Worm (Caenorhabditis elegans) whole organism, L4 larva: Measurements from ENCODE around the gene C05B5.17.

ENCODE experiments used
- F10B5.3 ChIP-seq: sonication (generic microtip); optimal IDR thresholded peaks from 2 replicates; lab custom pipeline; 2016; ENCODE audit warnings: mild to moderate bottlenecking, missing genetic modification characterization, missing compliant biosample characterization
- Y75B8A.6 ChIP-seq: fragments of 200-800 bp; sonication (Bioruptor generic); IDR thresholded peaks from 2 replicates; pipeline ENCODE4 v1.3.6; 2022; ENCODE audit warnings: missing genetic modification reagents, missing genetic modification characterization, missing compliant biosample characterization
- aly-2 ChIP-seq: sonication (generic microtip); optimal IDR thresholded peaks from 2 replicates; lab custom pipeline; 2018; ENCODE audit warnings: missing biosample characterization, missing genetic modification characterization
- arid-1 ChIP-seq: fragments of 200-800 bp; sonication (Bioruptor generic); conservative IDR thresholded peaks from 2 replicates; pipeline ENCODE4 v1.3.6; 2022; ENCODE audit warnings: missing genetic modification reagents, missing genetic modification characterization, missing compliant biosample characterization
- attf-4 ChIP-seq: sonication (generic microtip); optimal IDR thresholded peaks from 3 replicates; lab custom pipeline; 2017; ENCODE audit warnings: missing biosample characterization, missing genetic modification characterization
- ceh-32 ChIP-seq: sonication (generic microtip); optimal IDR thresholded peaks from 2 replicates; lab custom pipeline; 2016; ENCODE audit warnings: mild to moderate bottlenecking, missing genetic modification characterization, missing compliant biosample characterization; ENCODE audit not compliant: poor library complexity
- ceh-44 ChIP-seq: fragments of 200-800 bp; sonication (Bioruptor generic); IDR thresholded peaks from 2 replicates; pipeline ENCODE4 v1.3.6; 2022; ENCODE audit warnings: missing genetic modification reagents, missing genetic modification characterization, missing compliant biosample characterization
- ctbp-1 ChIP-seq: fragments of 200-800 bp; sonication (Bioruptor generic); IDR thresholded peaks from 2 replicates; pipeline ENCODE4 v1.3.6; 2022; ENCODE audit warnings: missing genetic modification reagents, missing genetic modification characterization, missing compliant biosample characterization
- daf-16 ChIP-seq, 3 experiments: sonication (generic microtip); optimal IDR thresholded peaks; 2 replicates each; lab custom pipeline; 2016 to 2017; ENCODE audit warnings: missing genetic modification characterization in 3 of 3, missing genetic modification reagents in 3 of 3, mild to moderate bottlenecking in 2 of 3, missing compliant biosample characterization in 2 of 3, missing biosample characterization in 1 of 3, moderate library complexity in 1 of 3
- daf-19 ChIP-seq: fragments of 200-800 bp; sonication (Bioruptor generic); conservative IDR thresholded peaks from 2 replicates; pipeline ENCODE4 v1.3.6; 2022; ENCODE audit warnings: missing genetic modification characterization, missing compliant biosample characterization
- dmd-8 ChIP-seq: fragments of 200-800 bp; sonication (Bioruptor generic); IDR thresholded peaks from 2 replicates; pipeline ENCODE4 v1.3.6; 2022; ENCODE audit warnings: missing genetic modification characterization, missing compliant biosample characterization
- dmd-9 ChIP-seq: fragments of 200-800 bp; sonication (Bioruptor generic); IDR thresholded peaks from 2 replicates; pipeline ENCODE4 v1.3.6; 2022; ENCODE audit warnings: missing genetic modification reagents, missing genetic modification characterization, missing compliant biosample characterization
- dpl-1 ChIP-seq: fragments of 150-350 bp; optimal IDR thresholded peaks from 2 replicates; lab custom pipeline; 2014; ENCODE audit warnings: missing biosample characterization, missing genetic modification reagents, missing genetic modification characterization
- dve-1 ChIP-seq: sonication (generic microtip); optimal IDR thresholded peaks from 2 replicates; lab custom pipeline; 2017; ENCODE audit warnings: antibody characterized with exemption, mild to moderate bottlenecking, missing genetic modification characterization, missing compliant biosample characterization; ENCODE audit not compliant: insufficient read depth
- hlh-11 ChIP-seq: fragments of 200-800 bp; sonication (Bioruptor generic); optimal IDR thresholded peaks from 2 replicates; lab custom pipeline; 2018; ENCODE audit warnings: mild to moderate bottlenecking, missing genetic modification characterization, missing compliant biosample characterization
- hlh-30 ChIP-seq: sonication (generic microtip); optimal IDR thresholded peaks from 2 replicates; lab custom pipeline; 2017; ENCODE audit warnings: antibody characterized with exemption, mild to moderate bottlenecking, missing genetic modification characterization, missing compliant biosample characterization; ENCODE audit not compliant: insufficient read depth
- lin-13 ChIP-seq: fragments of 150-350 bp; optimal IDR thresholded peaks from 2 replicates; lab custom pipeline; 2014; ENCODE audit warnings: missing biosample characterization, missing genetic modification reagents, missing genetic modification characterization
- madf-5 ChIP-seq, 2 experiments: fragments of 200-800 bp; sonication (Bioruptor generic); IDR thresholded peaks; 2 replicates each; pipeline ENCODE4 v1.3.6; 2022; ENCODE audit warnings: missing compliant biosample characterization in 2 of 2, missing genetic modification characterization in 2 of 2
- mep-1 ChIP-seq: fragments of 150-350 bp; sonication (generic microtip); optimal IDR thresholded peaks from 3 replicates; lab custom pipeline; 2014; ENCODE audit warnings: missing biosample characterization, missing genetic modification characterization
- mxl-2 ChIP-seq: fragments of 200-800 bp; sonication (Bioruptor generic); conservative IDR thresholded peaks from 2 replicates; pipeline ENCODE4 v1.3.6; 2022; ENCODE audit warnings: missing genetic modification reagents, missing genetic modification characterization, missing compliant biosample characterization
- mxl-3 ChIP-seq: fragments of 200-800 bp; sonication (Bioruptor generic); optimal IDR thresholded peaks from 2 replicates; lab custom pipeline; 2018; ENCODE audit warnings: mild to moderate bottlenecking, missing genetic modification characterization, missing compliant biosample characterization
- nhr-102 ChIP-seq: sonication (generic microtip); optimal IDR thresholded peaks from 2 replicates; lab custom pipeline; 2016; ENCODE audit warnings: mild to moderate bottlenecking, missing genetic modification characterization, moderate library complexity, missing compliant biosample characterization
- nhr-6 ChIP-seq: fragments of 150-350 bp; optimal IDR thresholded peaks from 2 replicates; lab custom pipeline; 2014; ENCODE audit warnings: missing biosample characterization, missing genetic modification characterization
- nhr-76 ChIP-seq: fragments of 150-350 bp; optimal IDR thresholded peaks from 2 replicates; lab custom pipeline; 2014; ENCODE audit warnings: missing biosample characterization, missing genetic modification characterization
- nhr-77 ChIP-seq: fragments of 150-350 bp; optimal IDR thresholded peaks from 2 replicates; lab custom pipeline; 2014; ENCODE audit warnings: missing biosample characterization, missing genetic modification characterization
- pqm-1 ChIP-seq: sonication (generic microtip); optimal IDR thresholded peaks from 2 replicates; lab custom pipeline; 2017; ENCODE audit warnings: missing biosample characterization, missing genetic modification characterization
- snpc-1.2 ChIP-seq: fragments of 200-800 bp; sonication (Bioruptor generic); IDR thresholded peaks from 2 replicates; pipeline ENCODE4 v1.3.6; 2022; ENCODE audit warnings: missing genetic modification reagents, missing genetic modification characterization, missing compliant biosample characterization
- unc-62 ChIP-seq, 3 experiments: fragments of 150-350 bp in 1 of 3; sonication (generic microtip); optimal IDR thresholded peaks in 2 of 3; peaks in 1 of 3; 1 replicate in 1 of 3; 2 replicates in 2 of 3; lab custom pipeline; 2014 to 2017; ENCODE audit warnings: missing biosample characterization in 3 of 3, missing genetic modification characterization in 3 of 3, missing genetic modification reagents in 3 of 3, missing genotype in 1 of 3
- zag-1 ChIP-seq: fragments of 150-350 bp; optimal IDR thresholded peaks from 2 replicates; lab custom pipeline; 2014; ENCODE audit warnings: missing biosample characterization, missing genetic modification characterization
- zip-11 ChIP-seq: fragments of 200-800 bp; sonication (Bioruptor generic); IDR thresholded peaks from 2 replicates; pipeline ENCODE4 v1.3.6; 2022; ENCODE audit warnings: missing genetic modification characterization, missing compliant biosample characterization

The C05B5.17 gene

DNA sequence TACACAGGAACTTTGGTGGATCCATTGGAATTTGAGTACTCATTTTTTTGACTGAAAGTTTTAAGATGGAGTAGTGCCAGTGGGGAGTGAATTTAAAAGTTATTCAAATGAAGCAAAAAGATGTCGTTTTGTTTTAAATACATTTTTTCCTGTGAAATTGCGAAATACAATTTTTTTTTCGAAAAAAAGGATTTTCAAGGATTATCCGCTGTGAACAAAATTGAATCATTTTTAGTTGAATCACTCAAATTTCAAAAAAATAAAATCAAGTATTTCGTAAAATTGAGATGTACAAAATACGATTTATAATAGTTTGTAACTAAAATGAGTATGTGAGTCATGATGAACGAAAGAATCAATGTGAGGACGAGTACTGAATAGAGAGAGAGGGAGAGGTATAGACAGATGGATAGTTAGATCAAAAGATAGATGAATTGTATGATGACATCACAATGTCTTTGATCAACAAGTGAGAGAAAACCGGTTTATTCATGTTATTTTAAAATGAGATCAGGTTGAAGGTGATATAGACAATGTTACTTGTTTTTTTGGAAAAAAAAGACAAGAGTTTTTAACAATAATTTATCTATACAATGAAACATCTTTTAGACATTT, 7.7 kb upstream of the C05B5.17 start, which contains the start of gene C05B5.8 (continued):
- TF ChIP-seq dpl-1 (no peak), hlh-30 (tag; lab: Kevin White, UChicago) (peak; percentile 14), ceh-32 (tag; lab: Kevin White, UChicago) (no peak), dmd-8 (GFP tag; lab: Robert Waterston, UW) (no peak), arid-1 (no peak), dve-1 (tag; lab: Kevin White, UChicago) (no peak)

DNA sequence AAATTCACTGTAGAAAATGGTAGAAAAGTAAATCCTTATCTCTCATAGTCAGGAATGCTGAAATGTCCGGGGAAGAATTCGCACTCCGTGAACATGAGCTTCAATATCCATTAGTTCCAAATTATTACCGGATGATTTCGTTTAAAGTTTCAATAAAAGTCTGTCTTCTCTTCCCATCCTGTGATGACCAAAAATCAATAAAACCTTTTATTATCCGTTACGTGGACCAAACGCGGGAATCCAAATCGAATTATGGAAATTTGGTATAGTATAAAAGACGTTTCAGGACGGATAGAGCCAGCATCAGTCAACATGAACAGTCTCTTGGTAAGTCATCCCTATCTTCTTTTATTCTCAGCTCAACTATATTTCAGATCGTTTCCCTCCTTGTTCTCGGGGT, 5.1 kb upstream of the C05B5.17 start, which contains the start of gene C05B5.11:
Gene C05B5.11, plus strand, starts transcription at position 301 of the 400 bp plus-strand sequence.
- TF ChIP-seq zip-11 (no peak), aly-2 (tag; lab: Kevin White, UChicago) (no peak), hlh-11 (tag; lab: Kevin White, UChicago) (no peak), nhr-102 (no peak), lin-13 (no peak), nhr-77 (no peak), zag-1 (tag; lab: Kevin White, UChicago) (no peak), mxl-3 (no peak), mep-1 (no peak), attf-4 (no peak)

DNA sequence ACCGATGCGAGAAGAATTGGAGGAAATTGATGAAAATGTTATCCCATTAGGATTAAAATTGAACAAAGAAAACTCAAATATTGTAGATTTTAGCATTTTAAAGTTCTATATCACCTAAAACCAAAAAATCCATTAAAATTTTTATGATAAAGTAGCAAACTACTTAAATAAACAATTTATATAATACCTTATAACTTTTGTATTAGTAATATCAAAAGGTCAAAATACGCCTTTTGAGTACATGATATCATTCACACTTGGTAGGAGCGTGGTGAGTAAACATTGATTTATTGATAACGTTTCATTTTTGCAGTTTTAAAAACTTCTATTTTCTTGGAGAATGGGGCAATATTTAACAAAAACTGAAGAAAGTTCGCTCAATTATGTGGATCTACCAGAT, 1.9 kb upstream of the C05B5.17 start, which contains the start of gene C05B5.5:
Gene C05B5.5, plus strand, starts transcription at position 301 of the 400 bp plus-strand sequence.
- TF ChIP-seq dmd-9 (GFP tag; lab: Robert Waterston, UW) (no peak), nhr-6 (tag; lab: Kevin White, UChicago) (peak; percentile 19), pqm-1 (tag; lab: Kevin White, UChicago) (peak; percentile 7), daf-16 (GFP tag; optimal IDR thresholded peaks at IDR 0.05; lab: Kevin White, UChicago) (no peak), daf-16 (tag; optimal IDR thresholded peaks at IDR 0.05; lab: Kevin White, UChicago) (peak; percentile 32)

DNA sequence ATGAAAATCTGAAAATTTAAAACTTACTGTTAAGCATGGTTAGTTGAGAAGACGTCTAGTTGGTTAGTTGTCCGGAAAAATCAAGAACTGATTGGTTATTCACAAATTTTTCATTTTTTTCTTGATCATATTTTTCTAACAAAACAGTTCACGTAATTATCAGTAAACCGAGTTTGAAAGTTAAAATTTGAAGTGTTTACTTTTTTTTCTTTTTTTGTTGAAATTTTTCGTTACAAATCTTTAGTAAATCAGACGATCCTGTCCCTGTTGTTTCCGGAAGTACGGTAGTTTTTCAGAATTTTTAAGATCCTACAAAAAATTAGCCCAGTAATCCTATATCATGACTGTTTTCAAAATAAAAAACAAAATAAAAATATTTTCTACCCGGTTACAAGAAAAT, 1.3 kb upstream of the C05B5.17 start, which contains the start of gene C05B5.2:
Gene C05B5.2, minus strand, starts transcription at position 101 of the 400 bp plus-strand sequence.
- no peak for TF ChIP-seq ctbp-1
- TF ChIP-seq nhr-77, result no peak
- no peak for TF ChIP-seq ceh-32 (tag; lab: Kevin White, UChicago)
- TF ChIP-seq ceh-44 (GFP tag; lab: Robert Waterston, UW), result no peak
- no peak for TF ChIP-seq daf-16 (GFP tag; optimal IDR thresholded peaks at IDR 0.05; lab: Kevin White, UChicago)
- no peak for TF ChIP-seq daf-16 (tag; optimal IDR thresholded peaks at IDR 0.05; lab: Kevin White, UChicago)
- no peak for TF ChIP-seq nhr-76
- TF ChIP-seq dmd-9 (GFP tag; lab: Robert Waterston, UW), result no peak
- TF ChIP-seq F10B5.3 (tag; lab: Kevin White, UChicago), result no peak
- no peak for TF ChIP-seq nhr-102
- no peak for TF ChIP-seq daf-19 (GFP tag; lab: Robert Waterston, UW)
- TF ChIP-seq snpc-1.2 (GFP tag; lab: Robert Waterston, UW), result no peak
- TF ChIP-seq, all 104 proteins: peak for 0

DNA sequence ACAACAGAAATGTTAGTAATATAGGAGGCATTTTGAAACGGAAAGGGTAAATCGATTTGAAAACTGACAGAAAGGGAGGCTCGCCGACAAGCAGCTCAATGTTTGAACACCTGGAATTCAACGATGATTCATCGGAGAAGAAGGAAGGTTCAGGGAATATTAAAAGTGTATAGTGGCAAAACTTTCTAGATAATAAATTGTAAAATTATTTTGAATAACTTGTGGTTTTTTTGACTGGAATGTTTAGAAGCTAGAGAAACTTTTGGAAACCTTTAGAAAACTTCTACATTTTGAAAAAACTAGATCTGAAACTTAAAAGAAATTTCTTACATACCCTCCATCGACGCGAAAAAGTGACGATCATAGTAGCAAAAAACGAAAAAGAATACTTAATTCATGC, 1.2 kb downstream of the C05B5.17 start, which contains the start of gene pqn-8:
Gene pqn-8, minus strand, starts transcription at position 101 of the 400 bp plus-strand sequence.
- TF ChIP-seq dmd-8 (GFP tag; lab: Robert Waterston, UW) (no peak), nhr-6 (tag; lab: Kevin White, UChicago) (no peak), nhr-76 (no peak), Y75B8A.6 (no peak)
- TF ChIP-seq, all 104 proteins: peak for 0

DNA sequence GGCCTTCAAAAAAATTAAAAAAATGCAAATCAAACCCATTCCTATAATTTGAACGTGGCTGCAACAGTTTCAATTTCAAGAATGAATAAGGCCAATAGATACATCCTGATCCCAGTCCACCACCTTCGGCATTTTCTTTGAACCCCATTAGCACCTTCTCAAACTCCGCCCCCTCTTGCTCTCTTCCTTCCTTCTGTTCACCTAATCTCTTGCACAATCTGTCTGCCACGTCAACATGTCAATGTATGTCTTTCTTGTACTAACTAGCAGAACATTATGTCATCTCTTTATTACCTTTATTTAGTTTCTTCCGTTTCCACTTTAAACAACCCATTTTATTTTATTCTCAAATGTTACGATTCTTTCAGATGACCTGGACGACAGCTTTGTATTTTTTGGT, 5.6 kb downstream of the C05B5.17 start, which contains the start of gene C05B5.4:
Gene C05B5.4, plus strand, starts transcription at position 351 of the 400 bp plus-strand sequence.
- TF ChIP-seq madf-5 (GFP tag; IDR thresholded peaks at IDR 0.05; lab: Robert Waterston, UW), result no peak
- TF ChIP-seq mxl-2, result no peak
- TF ChIP-seq unc-62 (GFP tag; optimal IDR thresholded peaks at IDR 0.05 in 1 of 2; lab: Kevin White, UChicago), result peak in 1 of 2 experiments; percentile 53
- TF ChIP-seq unc-62 (tag; optimal IDR thresholded peaks at IDR 0.05; lab: Kevin White, UChicago), result no peak
- TF ChIP-seq, all 104 proteins: peak for 1
